Fruit fly (Drosophila melanogaster): ENCODE results near the gene Desi.

Gene Desi

DNA sequence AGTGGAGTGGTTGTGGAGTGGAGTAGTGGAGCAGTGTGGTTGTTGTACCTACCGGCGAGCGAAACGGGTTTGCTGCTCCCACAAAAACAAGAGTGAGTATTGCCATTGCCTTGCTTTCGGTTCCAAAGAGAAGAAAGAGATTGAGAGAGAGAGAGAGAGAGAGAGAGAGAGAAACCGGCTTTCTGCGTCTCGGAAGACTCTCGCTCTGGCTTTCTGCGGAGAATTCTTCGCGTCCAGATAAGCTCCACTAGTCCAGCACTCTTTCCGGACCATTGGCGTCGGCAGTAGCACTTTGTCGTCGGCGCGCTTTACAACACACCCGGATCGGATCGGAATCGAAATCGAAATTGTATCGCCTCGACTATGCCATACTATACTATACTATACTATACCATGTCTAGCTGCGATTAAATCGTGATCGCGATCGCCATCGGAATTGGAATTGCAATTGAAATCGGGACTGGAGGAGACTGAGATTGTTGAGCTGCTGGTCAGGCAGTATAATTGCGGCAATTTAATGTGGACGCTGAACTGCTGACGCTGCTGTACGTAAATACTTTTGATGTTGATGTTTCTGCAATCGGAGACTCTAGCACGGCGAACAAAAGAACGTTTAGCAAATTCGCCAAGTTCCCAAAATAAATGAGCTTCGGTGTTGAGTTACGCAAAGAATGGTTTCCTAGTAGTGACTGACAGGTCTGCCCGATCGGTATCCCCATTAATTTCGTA lies 47.6 kb downstream of the Desi start, which contains the start of gene Cad86C (continued):
- TF ChIP-seq fd59A (GFP tag; optimal IDR thresholded peaks at IDR 0.05) (no peak), CG9139 (GFP tag; optimal IDR thresholded peaks at IDR 0.05) (peak; percentile 78), fkh (GFP tag; optimal IDR thresholded peaks at IDR 0.05) (peak; percentile 12), Hr38 (GFP tag; optimal IDR thresholded peaks at IDR 0.05) (no peak), salr (GFP tag; optimal IDR thresholded peaks at IDR 0.05) (no peak), CG10669 (GFP tag; optimal IDR thresholded peaks at IDR 0.05) (peak; percentile 17), dac (GFP tag; optimal IDR thresholded peaks at IDR 0.05) (no peak), CG15336 (GFP tag; IDR thresholded peaks at IDR 0.05) (peak; percentile 26; the same call in 1 of the 2 replicates), CG16779 (tag; optimal IDR thresholded peaks at IDR 0.05) (peak; percentile 39), fd85E (GFP tag; optimal IDR thresholded peaks at IDR 0.05) (peak; percentile 64), Eip78C (GFP tag) (peak; percentile 85), Met (GFP tag; optimal IDR thresholded peaks at IDR 0.05) (no peak), CG32006 (GFP tag; optimal IDR thresholded peaks at IDR 0.05) (no peak), Hr4 (GFP tag; optimal IDR thresholded peaks at IDR 0.05) (no peak), Blimp-1 (GFP tag; optimal IDR thresholded peaks at IDR 0.05) (no peak)

DNA sequence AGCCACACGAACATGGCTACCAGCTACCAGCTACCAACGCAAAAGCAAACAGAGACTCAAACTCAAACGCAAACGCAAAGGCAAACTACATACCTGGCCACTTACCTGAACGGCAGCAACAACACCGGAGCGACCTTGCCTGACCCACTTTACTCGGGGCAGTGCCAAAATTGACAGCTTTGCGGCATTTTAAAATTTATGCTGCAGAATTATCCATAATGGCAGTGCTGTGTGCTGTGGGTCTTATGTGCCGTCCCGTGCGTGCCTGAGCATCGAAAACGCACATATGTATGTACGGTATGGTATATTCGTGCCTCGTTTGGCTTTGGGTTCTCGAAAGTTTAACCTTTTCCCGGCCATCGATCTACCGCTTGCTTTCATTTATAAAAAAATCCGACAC lies 49.3 kb downstream of the Desi start:
- peak; percentile 57 for TF ChIP-seq CG6854 (GFP tag; optimal IDR thresholded peaks at IDR 0.05)
- TF ChIP-seq OdsH (GFP tag; optimal IDR thresholded peaks at IDR 0.05): no peak
- no peak for TF ChIP-seq topi (GFP tag; optimal IDR thresholded peaks at IDR 0.05)
- TF ChIP-seq CG8119 (GFP tag; IDR thresholded peaks at IDR 0.05): no peak
- TF ChIP-seq CG4318 (GFP tag; optimal IDR thresholded peaks at IDR 0.05): no peak
- no peak for TF ChIP-seq vri (GFP tag; optimal IDR thresholded peaks at IDR 0.05)
- TF ChIP-seq eg (GFP tag; IDR thresholded peaks at IDR 0.05): no peak
- no peak for TF ChIP-seq CG10669 (GFP tag; optimal IDR thresholded peaks at IDR 0.05)
- TF ChIP-seq CG6792 (GFP tag; optimal IDR thresholded peaks at IDR 0.05): no peak
- no peak for TF ChIP-seq CG3919 (GFP tag; optimal IDR thresholded peaks at IDR 0.05)
- TF ChIP-seq acj6 (GFP tag; optimal IDR thresholded peaks at IDR 0.05): no peak
- no peak for TF ChIP-seq pdm3 (GFP tag; optimal IDR thresholded peaks at IDR 0.05)
- TF ChIP-seq spab (GFP tag; optimal IDR thresholded peaks at IDR 0.05): no peak
- no peak for TF ChIP-seq CG32006 (GFP tag; optimal IDR thresholded peaks at IDR 0.05)
- no peak for TF ChIP-seq esn (GFP tag; optimal IDR thresholded peaks at IDR 0.05)
- peak; percentile 56 for TF ChIP-seq svp (GFP tag)
- TF ChIP-seq Eip78C (GFP tag): peak; percentile 24
- peak in 1 of 2 experiments; percentile 70 for TF ChIP-seq ss (GFP tag; optimal IDR thresholded peaks at IDR 0.05)
- no peak for TF ChIP-seq Ets21C (GFP tag; optimal IDR thresholded peaks at IDR 0.05)
- no peak for TF ChIP-seq lz (GFP tag; optimal IDR thresholded peaks at IDR 0.05)
- TF ChIP-seq fd85E (GFP tag; optimal IDR thresholded peaks at IDR 0.05): no peak
- TF ChIP-seq Met (GFP tag; optimal IDR thresholded peaks at IDR 0.05): no peak
- TF ChIP-seq CG15336 (GFP tag; IDR thresholded peaks at IDR 0.05): no peak
- no peak for TF ChIP-seq CG16779 (tag; optimal IDR thresholded peaks at IDR 0.05)

DNA sequence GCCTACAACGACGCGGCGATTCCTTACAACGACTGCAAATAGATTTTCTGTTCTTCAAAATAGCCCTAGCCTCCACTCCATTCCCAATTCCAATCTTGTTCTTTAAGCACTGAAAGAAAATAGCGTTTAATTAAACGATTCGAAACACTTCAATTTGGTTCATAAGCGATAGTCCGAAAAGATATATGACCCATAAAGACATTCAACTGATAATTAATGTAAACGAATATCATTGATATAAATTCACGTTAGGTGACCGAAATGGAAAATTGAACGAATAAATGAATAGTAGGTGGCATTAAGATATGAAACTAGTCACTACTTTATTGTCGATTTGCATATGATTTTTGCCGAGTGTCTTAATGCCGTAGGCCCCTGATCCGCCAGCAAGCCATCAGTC lies 50.4 kb downstream of the Desi start:
- peak; percentile 66 for TF ChIP-seq fd59A (GFP tag; optimal IDR thresholded peaks at IDR 0.05)
- peak; percentile 45 for TF ChIP-seq dsx (GFP tag; optimal IDR thresholded peaks at IDR 0.05; ENCODE audit: poor library complexity, severe bottlenecking)
- TF ChIP-seq CG16779 (tag; optimal IDR thresholded peaks at IDR 0.05): no peak
- TF ChIP-seq CG11902 (GFP tag; optimal IDR thresholded peaks at IDR 0.05): no peak
- TF ChIP-seq topi (GFP tag; optimal IDR thresholded peaks at IDR 0.05): no peak
- TF ChIP-seq eg (GFP tag; IDR thresholded peaks at IDR 0.05): no peak
- no peak for TF ChIP-seq CG8632 (GFP tag; optimal IDR thresholded peaks at IDR 0.05)
- TF ChIP-seq achi (GFP tag; optimal IDR thresholded peaks at IDR 0.05): peak; percentile 31
- TF ChIP-seq Eip93F (GFP tag; optimal IDR thresholded peaks at IDR 0.05): no peak
- TF ChIP-seq Eip78C (GFP tag): peak; percentile 88
- TF ChIP-seq svp (GFP tag): no peak
- peak; percentile 57 for TF ChIP-seq spab (GFP tag; optimal IDR thresholded peaks at IDR 0.05)
- peak; percentile 48 for TF ChIP-seq Sox14 (GFP tag; optimal IDR thresholded peaks at IDR 0.05)
- no peak for TF ChIP-seq lz (GFP tag; optimal IDR thresholded peaks at IDR 0.05)
- 0 out of 3 replicates have a peak, but pooled peaks have one; percentile 15 for TF ChIP-seq CG8119 (GFP tag; IDR thresholded peaks at IDR 0.05)
- no peak for TF ChIP-seq Sox15 (GFP tag; optimal IDR thresholded peaks at IDR 0.05)
- TF ChIP-seq fkh (GFP tag; optimal IDR thresholded peaks at IDR 0.05): no peak
- peak; percentile 74 for TF ChIP-seq Ets96B (tag; optimal IDR thresholded peaks at IDR 0.05)
- peak; percentile 24 to 43 for TF ChIP-seq salr (GFP tag; optimal IDR thresholded peaks at IDR 0.05)
- TF ChIP-seq CG3032 (tag; optimal IDR thresholded peaks at IDR 0.05): peak; percentile 80
- TF ChIP-seq esn (GFP tag; optimal IDR thresholded peaks at IDR 0.05): no peak
- no peak for TF ChIP-seq fd85E (GFP tag; optimal IDR thresholded peaks at IDR 0.05)
- no peak for TF ChIP-seq acj6 (GFP tag; optimal IDR thresholded peaks at IDR 0.05)
- TF ChIP-seq CG6854 (GFP tag; optimal IDR thresholded peaks at IDR 0.05): no peak
- TF ChIP-seq Smox (GFP tag; optimal IDR thresholded peaks at IDR 0.05): no peak
- TF ChIP-seq dac (GFP tag; optimal IDR thresholded peaks at IDR 0.05): no peak
- TF ChIP-seq CG1621 (tag; optimal IDR thresholded peaks at IDR 0.05): peak; percentile 51
- no peak for TF ChIP-seq CG6792 (GFP tag; optimal IDR thresholded peaks at IDR 0.05)
- no peak for TF ChIP-seq CG11294 (GFP tag; IDR thresholded peaks at IDR 0.05)
- no peak for TF ChIP-seq CG15336 (GFP tag; IDR thresholded peaks at IDR 0.05)
